Worm (Caenorhabditis elegans) whole organism, L4 larva: ENCODE data around the gene C45G9.4.

ENCODE experiments used
- F37D6.2 ChIP-seq: sonication (generic microtip); optimal IDR thresholded peaks from 2 replicates; lab custom pipeline; 2016; ENCODE audit warnings: mild to moderate bottlenecking, missing genetic modification characterization, missing compliant biosample characterization
- T20F7.1 ChIP-seq: fragments of 200-800 bp; sonication (Bioruptor generic); optimal IDR thresholded peaks from 2 replicates; lab custom pipeline; 2018; ENCODE audit warnings: mild to moderate bottlenecking, missing genetic modification characterization, missing compliant biosample characterization
- T26A8.4 ChIP-seq: fragments of 200-800 bp; sonication (Bioruptor generic); IDR thresholded peaks from 2 replicates; pipeline ENCODE4 v1.3.6; 2022; ENCODE audit warnings: missing genetic modification characterization, missing compliant biosample characterization
- Y48G9A.11 ChIP-seq: fragments of 200-800 bp; sonication (Bioruptor generic); IDR thresholded peaks from 2 replicates; pipeline ENCODE4 v1.3.6; 2022; ENCODE audit warnings: missing genetic modification reagents, missing genetic modification characterization, missing compliant biosample characterization
- Y5F2A.4 ChIP-seq: fragments of 200-800 bp; sonication (Bioruptor generic); optimal IDR thresholded peaks from 2 replicates; lab custom pipeline; 2018; ENCODE audit warnings: mild to moderate bottlenecking, missing genetic modification characterization, missing compliant biosample characterization
- ZK337.2 ChIP-seq: fragments of 200-800 bp; sonication (Bioruptor generic); IDR thresholded peaks from 2 replicates; pipeline ENCODE4 v1.3.6; 2022; ENCODE audit warnings: missing genetic modification reagents, missing genetic modification characterization, missing compliant biosample characterization
- aha-1 ChIP-seq: fragments of 150-350 bp; peaks from one replicate; lab custom pipeline; 2014; ENCODE audit warnings: missing biosample characterization, missing genetic modification characterization
- aly-2 ChIP-seq: sonication (generic microtip); optimal IDR thresholded peaks from 2 replicates; lab custom pipeline; 2018; ENCODE audit warnings: missing biosample characterization, missing genetic modification characterization
- ceh-32 ChIP-seq: sonication (generic microtip); optimal IDR thresholded peaks from 2 replicates; lab custom pipeline; 2016; ENCODE audit warnings: mild to moderate bottlenecking, missing genetic modification characterization, missing compliant biosample characterization; ENCODE audit not compliant: poor library complexity
- ceh-62 ChIP-seq: sonication (generic microtip); optimal IDR thresholded peaks from 2 replicates; lab custom pipeline; 2017; ENCODE audit warnings: missing biosample characterization, missing genetic modification characterization
- ceh-82 ChIP-seq: sonication (generic microtip); optimal IDR thresholded peaks from 2 replicates; lab custom pipeline; 2017; ENCODE audit warnings: missing biosample characterization, missing genetic modification characterization
- daf-8 ChIP-seq: fragments of 200-800 bp; sonication (Bioruptor generic); IDR thresholded peaks from 2 replicates; pipeline ENCODE4 v1.3.6; 2022; ENCODE audit warnings: missing genetic modification characterization, missing compliant biosample characterization
- dmd-8 ChIP-seq: fragments of 200-800 bp; sonication (Bioruptor generic); IDR thresholded peaks from 2 replicates; pipeline ENCODE4 v1.3.6; 2022; ENCODE audit warnings: missing genetic modification characterization, missing compliant biosample characterization
- dpl-1 ChIP-seq: fragments of 150-350 bp; optimal IDR thresholded peaks from 2 replicates; lab custom pipeline; 2014; ENCODE audit warnings: missing biosample characterization, missing genetic modification reagents, missing genetic modification characterization
- fos-1 ChIP-seq: fragments of 150-350 bp; optimal IDR thresholded peaks from 2 replicates; lab custom pipeline; 2014; ENCODE audit warnings: missing biosample characterization, missing genetic modification characterization
- hmg-1.1 ChIP-seq: fragments of 200-800 bp; sonication (Bioruptor generic); IDR thresholded peaks from 2 replicates; pipeline ENCODE4 v1.3.6; 2022; ENCODE audit warnings: missing genetic modification reagents, missing genetic modification characterization, missing compliant biosample characterization
- lim-7 ChIP-seq: fragments of 200-800 bp; sonication (Bioruptor generic); IDR thresholded peaks from 2 replicates; pipeline ENCODE4 v1.3.6; 2022; ENCODE audit warnings: missing genetic modification characterization, missing compliant biosample characterization
- lin-1 ChIP-seq: fragments of 200-800 bp; sonication (Bioruptor generic); IDR thresholded peaks from 2 replicates; pipeline ENCODE4 v1.3.6; 2022; ENCODE audit warnings: missing genetic modification reagents, missing genetic modification characterization, missing compliant biosample characterization
- lin-13 ChIP-seq: fragments of 150-350 bp; optimal IDR thresholded peaks from 2 replicates; lab custom pipeline; 2014; ENCODE audit warnings: missing biosample characterization, missing genetic modification reagents, missing genetic modification characterization
- lin-29 ChIP-seq: fragments of 200-800 bp; sonication (Bioruptor generic); IDR thresholded peaks from 2 replicates; pipeline ENCODE4 v1.3.6; 2022; ENCODE audit warnings: missing genetic modification reagents, missing genetic modification characterization, missing compliant biosample characterization
- lin-39 ChIP-seq: fragments of 150-350 bp; optimal IDR thresholded peaks from 2 replicates; lab custom pipeline; 2014; ENCODE audit warnings: missing biosample characterization, missing genetic modification reagents, missing genetic modification characterization
- lsy-2 ChIP-seq, 2 experiments: fragments of 150-350 bp in 1 of 2; sonication (generic microtip) in 1 of 2; optimal IDR thresholded peaks; 2 replicates each; lab custom pipeline; 2014 to 2017; ENCODE audit warnings: missing biosample characterization in 2 of 2, missing genetic modification characterization in 2 of 2
- madf-9 ChIP-seq: fragments of 200-800 bp; sonication (Bioruptor generic); conservative IDR thresholded peaks from 2 replicates; pipeline ENCODE4 v1.3.6; 2022; ENCODE audit warnings: missing genetic modification reagents, missing genetic modification characterization, missing compliant biosample characterization
- mdl-1 ChIP-seq, 2 experiments: fragments of 150-350 bp in 1 of 2; sonication (generic microtip) in 1 of 2; optimal IDR thresholded peaks; 2 replicates each; lab custom pipeline; 2014 to 2017; ENCODE audit warnings: missing biosample characterization in 2 of 2, missing genetic modification characterization in 2 of 2
- mep-1 ChIP-seq: fragments of 150-350 bp; sonication (generic microtip); optimal IDR thresholded peaks from 3 replicates; lab custom pipeline; 2014; ENCODE audit warnings: missing biosample characterization, missing genetic modification characterization
- mxl-2 ChIP-seq: fragments of 200-800 bp; sonication (Bioruptor generic); conservative IDR thresholded peaks from 2 replicates; pipeline ENCODE4 v1.3.6; 2022; ENCODE audit warnings: missing genetic modification reagents, missing genetic modification characterization, missing compliant biosample characterization
- mxl-3 ChIP-seq: fragments of 200-800 bp; sonication (Bioruptor generic); optimal IDR thresholded peaks from 2 replicates; lab custom pipeline; 2018; ENCODE audit warnings: mild to moderate bottlenecking, missing genetic modification characterization, missing compliant biosample characterization
- nhr-10 ChIP-seq: fragments of 150-350 bp; optimal IDR thresholded peaks from 2 replicates; lab custom pipeline; 2014; ENCODE audit warnings: missing biosample characterization, missing genetic modification characterization
- nhr-102 ChIP-seq: sonication (generic microtip); optimal IDR thresholded peaks from 2 replicates; lab custom pipeline; 2016; ENCODE audit warnings: mild to moderate bottlenecking, missing genetic modification characterization, moderate library complexity, missing compliant biosample characterization
- nhr-237 ChIP-seq: sonication (generic microtip); optimal IDR thresholded peaks from 2 replicates; lab custom pipeline; 2017; ENCODE audit warnings: missing biosample characterization, missing genetic modification characterization
- nhr-25 ChIP-seq: sonication (generic microtip); optimal IDR thresholded peaks from 2 replicates; lab custom pipeline; 2017; ENCODE audit warnings: missing genetic modification characterization, mild to moderate bottlenecking, missing compliant biosample characterization, antibody characterized with exemption, moderate library complexity, borderline replicate concordance; ENCODE audit not compliant: insufficient read depth
- nhr-28 ChIP-seq: fragments of 150-350 bp; optimal IDR thresholded peaks from 2 replicates; lab custom pipeline; 2014; ENCODE audit warnings: missing biosample characterization, missing genetic modification characterization
- pha-4 ChIP-seq, 2 experiments: fragments of 150-350 bp in 1 of 2; fragments of 200-800 bp in 1 of 2; sonication (Bioruptor generic) in 1 of 2; IDR thresholded peaks in 1 of 2; optimal IDR thresholded peaks in 1 of 2; 2 replicates each; pipeline versions ENCODE4 v1.3.6 to Lab custom; 2014 to 2022; ENCODE audit warnings: missing genetic modification characterization in 2 of 2, missing genetic modification reagents in 2 of 2, missing biosample characterization in 1 of 2, missing compliant biosample characterization in 1 of 2
- php-3 ChIP-seq: fragments of 200-800 bp; sonication (Bioruptor generic); IDR thresholded peaks from 2 replicates; pipeline ENCODE4 v1.3.6; 2022; ENCODE audit warnings: missing genetic modification reagents, missing genetic modification characterization, missing compliant biosample characterization
- rbr-2 ChIP-seq: sonication (generic microtip); optimal IDR thresholded peaks from 2 replicates; lab custom pipeline; 2016; ENCODE audit warnings: missing genotype, missing genetic modification characterization, missing compliant biosample characterization
- saeg-2 ChIP-seq: fragments of 200-800 bp; sonication (Bioruptor generic); IDR thresholded peaks from 2 replicates; pipeline ENCODE4 v1.3.6; 2022; ENCODE audit warnings: missing genetic modification reagents, missing genetic modification characterization, missing compliant biosample characterization
- skn-1 ChIP-seq: fragments of 150-350 bp; optimal IDR thresholded peaks from 2 replicates; lab custom pipeline; 2014; ENCODE audit warnings: missing biosample characterization, missing genetic modification characterization
- snpc-4 ChIP-seq: fragments of 150-350 bp; optimal IDR thresholded peaks from 2 replicates; lab custom pipeline; 2014; ENCODE audit warnings: missing biosample characterization, missing genetic modification characterization
- spr-3 ChIP-seq: fragments of 200-800 bp; sonication (Bioruptor generic); optimal IDR thresholded peaks from 2 replicates; lab custom pipeline; 2018; ENCODE audit warnings: mild to moderate bottlenecking, missing genetic modification characterization, missing compliant biosample characterization
- unc-39 ChIP-seq: sonication (generic microtip); optimal IDR thresholded peaks from 2 replicates; lab custom pipeline; 2017; ENCODE audit warnings: missing biosample characterization, missing genetic modification characterization
- unc-62 ChIP-seq, 3 experiments: fragments of 150-350 bp in 1 of 3; sonication (generic microtip); optimal IDR thresholded peaks in 2 of 3; peaks in 1 of 3; 1 replicate in 1 of 3; 2 replicates in 2 of 3; lab custom pipeline; 2014 to 2017; ENCODE audit warnings: missing biosample characterization in 3 of 3, missing genetic modification characterization in 3 of 3, missing genetic modification reagents in 3 of 3, missing genotype in 1 of 3
- vab-7 ChIP-seq: fragments of 200-800 bp; sonication (Bioruptor generic); IDR thresholded peaks from 2 replicates; pipeline ENCODE4 v1.3.6; 2022; ENCODE audit warnings: missing genetic modification reagents, missing genetic modification characterization, missing compliant biosample characterization
- zfp-2 ChIP-seq: sonication (generic microtip); optimal IDR thresholded peaks from 2 replicates; lab custom pipeline; 2016; ENCODE audit warnings: mild to moderate bottlenecking, missing genetic modification characterization, missing compliant biosample characterization
- zfp-3 ChIP-seq: fragments of 200-800 bp; sonication (Bioruptor generic); conservative IDR thresholded peaks from 2 replicates; pipeline ENCODE4 v1.3.6; 2022; ENCODE audit warnings: missing genetic modification reagents, missing genetic modification characterization, missing compliant biosample characterization
- ztf-7 ChIP-seq: fragments of 150-350 bp; optimal IDR thresholded peaks from 2 replicates; lab custom pipeline; 2014; ENCODE audit warnings: missing biosample characterization, missing genetic modification characterization

C45G9.4 gene

DNA sequence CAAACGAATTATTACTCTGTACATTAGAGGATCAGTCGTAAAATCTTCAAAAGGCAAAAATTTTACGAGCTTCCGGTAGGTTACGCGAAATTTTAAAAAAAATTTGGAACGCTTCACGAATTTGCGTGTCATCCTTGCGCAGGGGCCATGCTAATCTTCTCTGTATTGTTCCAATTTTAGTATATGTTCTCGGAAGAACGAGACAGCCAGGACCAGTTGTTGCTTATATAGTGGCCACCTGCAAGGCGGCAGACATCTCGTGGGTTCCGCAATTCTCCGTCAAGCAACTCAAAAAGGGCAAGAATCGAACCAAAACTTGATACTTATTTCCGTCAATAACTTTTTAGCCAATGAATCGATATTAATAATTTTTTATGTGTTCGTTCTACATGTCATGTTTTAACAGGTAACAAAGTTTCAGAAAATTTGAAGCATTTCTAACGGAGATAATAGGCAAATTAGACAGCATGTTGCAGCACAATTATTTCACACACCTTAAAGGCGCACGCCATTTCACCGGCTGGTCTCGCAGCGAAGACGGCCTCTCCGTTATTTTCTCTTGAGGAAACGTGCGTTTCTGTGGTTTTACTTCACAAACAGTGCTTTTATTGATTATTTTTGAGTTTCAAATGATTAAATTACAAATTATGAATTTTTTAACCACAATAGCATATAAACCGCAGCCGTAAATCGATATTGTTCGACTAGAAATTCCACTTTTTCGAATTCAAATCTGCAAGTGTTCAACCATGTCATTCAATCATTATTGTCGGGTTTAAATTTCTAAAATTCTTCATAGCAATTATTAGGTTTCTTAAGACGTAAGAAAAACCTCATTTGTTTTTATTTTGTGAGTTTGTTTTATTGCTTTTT is 18.4 kb downstream of the C45G9.4 start (continued):
- TF ChIP-seq unc-62 (GFP tag; optimal IDR thresholded peaks at IDR 0.05 in 1 of 2; lab: Kevin White, UChicago): peak in 1 of 2 experiments; percentile 57
- TF ChIP-seq unc-62 (tag; optimal IDR thresholded peaks at IDR 0.05; lab: Kevin White, UChicago): no peak
- peak; percentile 96 for TF ChIP-seq snpc-4 (tag; lab: Kevin White, UChicago)
- TF ChIP-seq lin-29: peak; percentile 49; the same call in 1 of the 2 replicates
- TF ChIP-seq zfp-2 (tag; lab: Kevin White, UChicago): peak; percentile 63
- TF ChIP-seq nhr-10 (tag; lab: Kevin White, UChicago): no peak
- TF ChIP-seq mxl-3 (GFP tag; lab: Kevin White, UChicago): peak; percentile 60
- peak; percentile 95 for TF ChIP-seq dmd-8
- no peak for TF ChIP-seq lin-39 (tag; lab: Kevin White, UChicago)
- peak; percentile 79 for TF ChIP-seq T20F7.1 (GFP tag; lab: Kevin White, UChicago)
- peak; percentile 83 for TF ChIP-seq lim-7 (GFP tag; lab: Robert Waterston, UW)
- peak; percentile 74; the same call in 1 of the 2 replicates for TF ChIP-seq php-3
- TF ChIP-seq vab-7 (GFP tag; lab: Robert Waterston, UW): peak; percentile 82
- no peak for TF ChIP-seq ceh-82 (tag; lab: Kevin White, UChicago)
- peak; percentile 73 for TF ChIP-seq spr-3 (GFP tag; lab: Kevin White, UChicago)
- TF ChIP-seq unc-39 (tag; lab: Kevin White, UChicago): no peak
- peak; percentile 78; the same call in 1 of the 2 replicates for TF ChIP-seq saeg-2 (GFP tag; lab: Robert Waterston, UW)
- TF ChIP-seq madf-9 (GFP tag; lab: Robert Waterston, UW): peak; percentile 84
- TF ChIP-seq aly-2 (tag; lab: Kevin White, UChicago): no peak
- TF ChIP-seq zfp-3 (GFP tag; lab: Robert Waterston, UW): peak; percentile 86
- no peak for TF ChIP-seq fos-1 (tag; lab: Kevin White, UChicago)
- TF ChIP-seq daf-8: peak; percentile 76; the same call in 1 of the 2 replicates

ce11 chrIII:5081573-5081823 is 19.0 kb downstream of the C45G9.4 start, which contains the start of gene cox-6A:
TSS of gene cox-6A (plus strand) at chrIII:5081724.
- TF ChIP-seq aly-2 (tag; lab: Kevin White, UChicago) (no peak), ceh-62 (tag; lab: Kevin White, UChicago) (no peak), F37D6.2 (no peak), T26A8.4 (no peak), lin-13 (GFP tag; lab: Kevin White, UChicago) (no peak), mdl-1 (tag; optimal IDR thresholded peaks at IDR 0.05; lab: Kevin White, UChicago) (no peak), skn-1 (tag; lab: Kevin White, UChicago) (no peak), nhr-25 (tag; lab: Kevin White, UChicago) (no peak), ZK337.2 (GFP tag; lab: Robert Waterston, UW) (no peak), zfp-3 (GFP tag; lab: Robert Waterston, UW) (no peak), ztf-7 (tag; lab: Kevin White, UChicago) (no peak), dpl-1 (GFP tag; lab: Kevin White, UChicago) (no peak), mxl-2 (GFP tag; lab: Robert Waterston, UW) (no peak), Y48G9A.11 (GFP tag; lab: Robert Waterston, UW) (no peak), Y5F2A.4 (no peak)
- TF ChIP-seq, all 104 proteins: peak for 0

DNA sequence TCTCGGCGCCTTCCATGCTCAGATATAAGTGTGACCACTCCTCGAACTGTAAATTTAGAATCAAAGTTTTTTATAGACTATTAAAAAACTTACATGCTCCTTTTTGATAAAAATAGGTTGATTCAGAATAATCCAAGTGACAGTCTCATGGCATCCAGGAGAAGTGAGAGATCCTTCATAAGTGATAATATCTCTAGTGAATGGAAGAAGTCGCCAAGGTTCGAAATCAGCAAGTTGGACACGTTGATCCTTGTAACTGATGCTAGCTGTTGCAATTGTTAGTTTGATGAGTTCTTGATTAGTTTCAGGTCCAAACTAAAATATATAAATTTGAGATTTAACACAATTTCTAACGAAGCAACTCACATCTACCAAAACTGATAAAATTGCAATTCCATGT is 20.8 kb downstream of the C45G9.4 start:
- TF ChIP-seq nhr-28 (tag; lab: Kevin White, UChicago): no peak
- TF ChIP-seq mep-1 (tag; lab: Kevin White, UChicago): peak; percentile 0
- no peak for TF ChIP-seq zfp-2 (tag; lab: Kevin White, UChicago)
- TF ChIP-seq lin-1 (GFP tag; lab: Robert Waterston, UW): no peak
- no peak for TF ChIP-seq ceh-32 (tag; lab: Kevin White, UChicago)
- no peak for TF ChIP-seq aly-2 (tag; lab: Kevin White, UChicago)
- TF ChIP-seq nhr-102 (tag; lab: Kevin White, UChicago): no peak
- no peak for TF ChIP-seq spr-3 (GFP tag; lab: Kevin White, UChicago)
- TF ChIP-seq pha-4 (GFP tag; IDR thresholded peaks at IDR 0.05; lab: Robert Waterston, UW): 0 out of 2 replicates have a peak, but pooled peaks have one; percentile 30
- no peak for TF ChIP-seq pha-4 (tag; optimal IDR thresholded peaks at IDR 0.05; lab: Kevin White, UChicago)
- no peak for TF ChIP-seq rbr-2 (tag; lab: Kevin White, UChicago)
- TF ChIP-seq aha-1 (tag; lab: Kevin White, UChicago): peak; percentile 59
- TF ChIP-seq skn-1 (tag; lab: Kevin White, UChicago): no peak
- peak; percentile 36 for TF ChIP-seq T20F7.1 (GFP tag; lab: Kevin White, UChicago)
- 0 out of 2 replicates have a peak, but pooled peaks have one; percentile 27 for TF ChIP-seq hmg-1.1 (GFP tag; lab: Robert Waterston, UW)
- TF ChIP-seq lsy-2 (tag; optimal IDR thresholded peaks at IDR 0.05; lab: Kevin White, UChicago): peak in 1 of 2 experiments; percentile 15
- 0 out of 2 replicates have a peak, but pooled peaks have one; percentile 21 for TF ChIP-seq T26A8.4
- no peak for TF ChIP-seq nhr-237 (tag; lab: Kevin White, UChicago)
- TF ChIP-seq nhr-25 (tag; lab: Kevin White, UChicago): no peak
